Fruit fly (Drosophila melanogaster) whole organism, pupa: ENCODE results near the gene CG8838.

Experiments
- CG10348 ChIP-seq: fragments of 200-800 bp; sonication (Bioruptor generic); IDR thresholded peaks from 2 replicates; pipeline ENCODE4 v1.3.6; 2022; ENCODE audit warnings: missing biosample characterization, missing genetic modification characterization
- CG12605 ChIP-seq: fragments of 200-800 bp; sonication (Bioruptor generic); IDR thresholded peaks from 2 replicates; pipeline ENCODE4 v1.3.6; 2022; ENCODE audit warnings: missing biosample characterization, missing genetic modification characterization
- CG14655 ChIP-seq: fragments of 200-800 bp; sonication (Bioruptor generic); optimal IDR thresholded peaks from 3 replicates; lab custom pipeline; 2017; ENCODE audit warnings: mild to moderate bottlenecking, missing biosample characterization, missing genetic modification reagents, missing genetic modification characterization
- CG4496 ChIP-seq: fragments of 200-800 bp; sonication (Bioruptor generic); IDR thresholded peaks from 3 replicates; pipeline ENCODE4 v1.3.6; 2022; ENCODE audit warnings: missing biosample characterization, missing genetic modification characterization
- CG8301 ChIP-seq: fragments of 200-800 bp; sonication (Bioruptor generic); optimal IDR thresholded peaks from 2 replicates; lab custom pipeline; 2018; ENCODE audit warnings: missing biosample characterization, mild to moderate bottlenecking, missing genetic modification characterization
- CG9948 ChIP-seq: fragments of 200-800 bp; sonication (Bioruptor generic); optimal IDR thresholded peaks from 2 replicates; lab custom pipeline; 2018; ENCODE audit warnings: missing biosample characterization, mild to moderate bottlenecking, missing genetic modification characterization, moderate library complexity
- D1 ChIP-seq: fragments of 200-800 bp; sonication (Bioruptor generic); optimal IDR thresholded peaks from 2 replicates; lab custom pipeline; 2018; ENCODE audit warnings: missing biosample characterization, mild to moderate bottlenecking, missing genetic modification characterization, moderate library complexity
- Snoo ChIP-seq: fragments of 200-800 bp; sonication (Bioruptor generic); optimal IDR thresholded peaks from 3 replicates; lab custom pipeline; 2017; ENCODE audit warnings: missing biosample characterization, mild to moderate bottlenecking, missing genetic modification characterization, inconsistent platforms
- gl ChIP-seq: fragments of 200-800 bp; sonication (Bioruptor generic); optimal IDR thresholded peaks from 2 replicates; lab custom pipeline; 2018; ENCODE audit warnings: missing biosample characterization, mild to moderate bottlenecking, missing genetic modification characterization

- TF ChIP-seq CG9948 (no peak), Snoo (tag; lab: Kevin White, UChicago) (no peak), CG4496 (GFP tag; lab: Robert Waterston, UW) (no peak), CG10348 (GFP tag; lab: Robert Waterston, UW) (no peak), CG14655 (GFP tag; lab: Kevin White, UChicago) (no peak), D1 (tag; lab: Kevin White, UChicago) (no peak), gl (tag; lab: Kevin White, UChicago) (no peak), CG8301 (tag; lab: Kevin White, UChicago) (no peak), CG12605 (no peak)
Measured at dm6 chr2L:3407722-3408121, 50.3 kb downstream of the CG8838 start.
